Worm (Caenorhabditis elegans) whole organism, L4/young adult: ENCODE data around the gene F59B2.13.

Source experiments
- dao-5 ChIP-seq: sonication (generic microtip); optimal IDR thresholded peaks from 2 replicates; lab custom pipeline; 2016; ENCODE audit warnings: missing genotype, missing genetic modification characterization, moderate library complexity, missing compliant biosample characterization
- him-1 ChIP-seq: sonication (generic microtip); optimal IDR thresholded peaks from 2 replicates; lab custom pipeline; 2016; ENCODE audit warnings: missing genotype, missing genetic modification reagents, missing genetic modification characterization, missing compliant biosample characterization

DNA sequence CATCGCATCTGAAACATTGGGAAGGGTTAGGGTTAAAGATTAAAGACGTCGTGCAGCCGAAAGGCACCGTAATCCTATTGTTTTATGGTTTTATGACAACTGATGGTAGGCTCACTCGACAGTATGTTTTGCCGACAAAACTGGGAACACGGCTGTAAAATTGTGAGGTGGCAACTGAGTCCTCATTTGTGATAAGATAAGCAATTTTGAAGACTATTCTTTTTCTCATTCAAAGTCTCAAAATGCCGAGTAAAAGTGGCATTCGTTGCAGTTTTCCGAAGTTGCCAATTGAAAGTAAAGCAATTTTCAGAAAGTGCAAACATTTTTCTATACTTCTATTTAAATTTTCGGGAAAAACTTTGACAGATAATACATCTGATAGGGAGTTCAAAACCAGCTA is 42.9 kb upstream of the F59B2.13 start:
- TF ChIP-seq him-1 (tag; lab: Kevin White, UChicago) (no peak), dao-5 (no peak)
